Worm (Caenorhabditis elegans) whole organism, L3 larva: ENCODE measurements around the gene ptr-1.
A peak's percentile ranks its signal among the peaks of the same experiment; 100 is the strongest.

Source experiments
- ZK546.5 ChIP-seq: sonication (generic microtip); optimal IDR thresholded peaks from 2 replicates; lab custom pipeline; 2017; ENCODE audit warnings: missing biosample characterization, missing genetic modification characterization
- aly-2 ChIP-seq: fragments of 150-350 bp; optimal IDR thresholded peaks from 2 replicates; lab custom pipeline; 2014; ENCODE audit warnings: missing biosample characterization, missing genetic modification characterization
- ama-1 ChIP-seq: fragments of 150-350 bp; optimal IDR thresholded peaks from 2 replicates; lab custom pipeline; 2018
- ceh-28 ChIP-seq: fragments of 150-350 bp; optimal IDR thresholded peaks from 2 replicates; lab custom pipeline; 2014; ENCODE audit warnings: missing biosample characterization, missing genetic modification reagents, missing genetic modification characterization
- egl-27 ChIP-seq: sonication (generic microtip); optimal IDR thresholded peaks from 4 replicates; lab custom pipeline; 2017; ENCODE audit warnings: missing biosample characterization, missing genetic modification reagents, missing genetic modification characterization
- egl-5 ChIP-seq: fragments of 150-350 bp; optimal IDR thresholded peaks from 2 replicates; lab custom pipeline; 2017; ENCODE audit warnings: missing biosample characterization, missing genetic modification reagents, missing genetic modification characterization, inconsistent platforms
- elt-1 ChIP-seq: fragments of 150-350 bp; optimal IDR thresholded peaks from 2 replicates; lab custom pipeline; 2014; ENCODE audit warnings: missing biosample characterization, missing genetic modification characterization
- eor-1 ChIP-seq, 2 experiments: fragments of 150-350 bp; optimal IDR thresholded peaks; 2 replicates each; lab custom pipeline; 2014 to 2018; ENCODE audit warnings: missing biosample characterization in 2 of 2, missing genetic modification characterization in 2 of 2
- fkh-10 ChIP-seq: sonication (generic microtip); optimal IDR thresholded peaks from 2 replicates; lab custom pipeline; 2017; ENCODE audit warnings: missing biosample characterization, missing genetic modification reagents, missing genetic modification characterization
- fos-1 ChIP-seq: fragments of 150-350 bp; optimal IDR thresholded peaks from 2 replicates; lab custom pipeline; 2014; ENCODE audit warnings: missing biosample characterization, missing genetic modification characterization
- hmg-11 ChIP-seq: sonication (generic microtip); optimal IDR thresholded peaks from 2 replicates; lab custom pipeline; 2016; ENCODE audit warnings: missing genetic modification characterization, missing compliant biosample characterization
- jun-1 ChIP-seq: fragments of 150-350 bp; optimal IDR thresholded peaks from 2 replicates; lab custom pipeline; 2014; ENCODE audit warnings: missing biosample characterization, missing genetic modification reagents, missing genetic modification characterization
- lin-15B ChIP-seq: fragments of 150-350 bp; optimal IDR thresholded peaks from 2 replicates; lab custom pipeline; 2014; ENCODE audit warnings: missing biosample characterization, missing genetic modification characterization
- lin-39 ChIP-seq: fragments of 150-350 bp; optimal IDR thresholded peaks from 2 replicates; lab custom pipeline; 2018; ENCODE audit warnings: missing biosample characterization, missing genetic modification reagents, missing genetic modification characterization
- mml-1 ChIP-seq: fragments of 150-350 bp; sonication (generic microtip); optimal IDR thresholded peaks from 3 replicates; lab custom pipeline; 2014; ENCODE audit warnings: missing biosample characterization, missing genetic modification characterization
- nfya-1 ChIP-seq: sonication (generic microtip); optimal IDR thresholded peaks from 2 replicates; lab custom pipeline; 2017; ENCODE audit warnings: missing genetic modification characterization, mild to moderate bottlenecking, missing compliant biosample characterization, antibody characterized with exemption, moderate library complexity; ENCODE audit not compliant: insufficient read depth
- nhr-237 ChIP-seq: fragments of 150-350 bp; optimal IDR thresholded peaks from 2 replicates; lab custom pipeline; 2014; ENCODE audit warnings: missing biosample characterization, missing genetic modification characterization
- nhr-25 ChIP-seq: sonication (generic microtip); optimal IDR thresholded peaks from 2 replicates; lab custom pipeline; 2017; ENCODE audit warnings: missing biosample characterization, missing genetic modification characterization
- nhr-28 ChIP-seq: fragments of 150-350 bp; optimal IDR thresholded peaks from 2 replicates; lab custom pipeline; 2014; ENCODE audit warnings: missing biosample characterization, missing genetic modification characterization
- nhr-43 ChIP-seq: sonication (generic microtip); optimal IDR thresholded peaks from 2 replicates; lab custom pipeline; 2016; ENCODE audit warnings: mild to moderate bottlenecking, missing genetic modification characterization, missing compliant biosample characterization; ENCODE audit not compliant: poor library complexity, severe bottlenecking
- nhr-67 ChIP-seq: fragments of 150-350 bp; optimal IDR thresholded peaks from 2 replicates; lab custom pipeline; 2014; ENCODE audit warnings: missing biosample characterization, missing genetic modification characterization
- nhr-77 ChIP-seq: fragments of 150-350 bp; optimal IDR thresholded peaks from 2 replicates; lab custom pipeline; 2014; ENCODE audit warnings: missing biosample characterization, missing genetic modification characterization
- pha-4 ChIP-seq: fragments of 150-350 bp; optimal IDR thresholded peaks from 2 replicates; lab custom pipeline; 2014; ENCODE audit warnings: missing biosample characterization, missing genetic modification reagents, missing genetic modification characterization
- pqm-1 ChIP-seq: fragments of 150-350 bp; optimal IDR thresholded peaks from 2 replicates; lab custom pipeline; 2017; ENCODE audit warnings: missing biosample characterization, missing genetic modification characterization, inconsistent platforms
- sea-2 ChIP-seq: fragments of 150-350 bp; sonication (generic microtip); optimal IDR thresholded peaks from 4 replicates; lab custom pipeline; 2014; ENCODE audit warnings: missing biosample characterization, missing genetic modification reagents, missing genetic modification characterization
- skn-1 ChIP-seq: fragments of 150-350 bp; optimal IDR thresholded peaks from 2 replicates; lab custom pipeline; 2014; ENCODE audit warnings: missing biosample characterization, missing genetic modification characterization
- tbx-2 ChIP-seq: sonication (generic microtip); optimal IDR thresholded peaks from 2 replicates; lab custom pipeline; 2016; ENCODE audit warnings: mild to moderate bottlenecking, missing genetic modification characterization, missing compliant biosample characterization
- unc-39 ChIP-seq: sonication (generic microtip); optimal IDR thresholded peaks from 4 replicates; lab custom pipeline; 2017; ENCODE audit warnings: missing biosample characterization, missing genetic modification characterization
- unc-62 ChIP-seq: fragments of 150-350 bp; sonication (generic microtip); optimal IDR thresholded peaks from 4 replicates; lab custom pipeline; 2014; ENCODE audit warnings: missing biosample characterization, missing genetic modification reagents, missing genetic modification characterization
- zag-1 ChIP-seq: fragments of 150-350 bp; optimal IDR thresholded peaks from 2 replicates; lab custom pipeline; 2014; ENCODE audit warnings: missing biosample characterization, missing genetic modification characterization
- ztf-4 ChIP-seq: fragments of 150-350 bp; optimal IDR thresholded peaks from 2 replicates; lab custom pipeline; 2014; ENCODE audit warnings: missing biosample characterization, missing genetic modification characterization

Gene ptr-1

ce11 chrV:9181669-9182250 is at the start of gene ptr-1:
Gene ptr-1 (minus strand): TSS chrV:9181719.
- TF ChIP-seq ama-1 (lab: Kevin White, UChicago) (no peak), pha-4 (tag; lab: Kevin White, UChicago) (no peak), pqm-1 (tag; lab: Kevin White, UChicago) (no peak), aly-2 (no peak), nhr-77 (tag; lab: Kevin White, UChicago) (no peak), nhr-67 (tag; lab: Kevin White, UChicago) (no peak), hmg-11 (tag; lab: Kevin White, UChicago) (no peak), unc-39 (tag; lab: Kevin White, UChicago) (no peak), nfya-1 (tag; lab: Kevin White, UChicago) (no peak), ZK546.5 (tag; lab: Kevin White, UChicago) (no peak), sea-2 (GFP tag; lab: Kevin White, UChicago) (no peak), ceh-28 (no peak), tbx-2 (no peak), egl-5 (tag; lab: Kevin White, UChicago) (no peak), mml-1 (no peak), fkh-10 (GFP tag; lab: Kevin White, UChicago) (no peak), egl-27 (tag; lab: Kevin White, UChicago) (no peak)

ce11 chrV:9225675-9226144 is 44.2 kb upstream of the ptr-1 start, which contains the start of gene F07C3.2:
Gene F07C3.2 (plus strand): TSS chrV:9226094.
- peak; percentile 62 for TF ChIP-seq lin-39 (tag; lab: Kevin White, UChicago)
- peak; percentile 41 for TF ChIP-seq nfya-1 (tag; lab: Kevin White, UChicago)
- no peak for TF ChIP-seq jun-1 (tag; lab: Kevin White, UChicago)
- no peak for TF ChIP-seq nhr-25 (tag; lab: Kevin White, UChicago)
- peak; percentile 26 for TF ChIP-seq hmg-11 (tag; lab: Kevin White, UChicago)
- TF ChIP-seq ztf-4 (tag; lab: Kevin White, UChicago), result no peak
- TF ChIP-seq elt-1 (tag; lab: Kevin White, UChicago), result no peak
- TF ChIP-seq unc-62, result no peak
- TF ChIP-seq ama-1 (lab: Kevin White, UChicago), result no peak
- TF ChIP-seq fkh-10 (GFP tag; lab: Kevin White, UChicago), result peak; percentile 13
- TF ChIP-seq, all 47 proteins: peak for 4

- TF ChIP-seq nhr-237 (tag; lab: Kevin White, UChicago), result no peak
- peak; percentile 38 for TF ChIP-seq nhr-25 (tag; lab: Kevin White, UChicago)
Observed at ce11 chrV:9224981-9225380, 43.5 kb upstream of the ptr-1 start.

- TF ChIP-seq ZK546.5 (tag; lab: Kevin White, UChicago) (no peak), ama-1 (lab: Kevin White, UChicago) (no peak), ceh-28 (no peak), eor-1 (tag; optimal IDR thresholded peaks at IDR 0.05; lab: Kevin White, UChicago) (no peak), pha-4 (tag; lab: Kevin White, UChicago) (no peak), nhr-25 (tag; lab: Kevin White, UChicago) (no peak), unc-39 (tag; lab: Kevin White, UChicago) (no peak), fos-1 (tag; lab: Kevin White, UChicago) (no peak), nfya-1 (tag; lab: Kevin White, UChicago) (no peak), nhr-28 (tag; lab: Kevin White, UChicago) (no peak), hmg-11 (tag; lab: Kevin White, UChicago) (no peak), ztf-4 (tag; lab: Kevin White, UChicago) (no peak), fkh-10 (GFP tag; lab: Kevin White, UChicago) (no peak), skn-1 (no peak), jun-1 (tag; lab: Kevin White, UChicago) (no peak), nhr-43 (no peak)
- TF ChIP-seq, all 47 proteins: peak for 0
Observed at ce11 chrV:9224377-9224776, 42.9 kb upstream of the ptr-1 start.

- TF ChIP-seq lin-15B (tag; lab: Kevin White, UChicago), result no peak
- TF ChIP-seq pqm-1 (tag; lab: Kevin White, UChicago), result no peak
- TF ChIP-seq pha-4 (tag; lab: Kevin White, UChicago), result no peak
- TF ChIP-seq zag-1 (tag; lab: Kevin White, UChicago), result no peak
- TF ChIP-seq tbx-2, result no peak
- no peak for TF ChIP-seq unc-39 (tag; lab: Kevin White, UChicago)
- TF ChIP-seq, all 47 proteins: peak for 0
Observed at ce11 chrV:9222819-9223218, 41.3 kb upstream of the ptr-1 start.
